Worm (Caenorhabditis elegans) whole organism, young adult: ENCODE data around the gene sahd-1.

ENCODE experiments used
- B0261.1 ChIP-seq: sonication (generic microtip); optimal IDR thresholded peaks from 2 replicates; lab custom pipeline; 2016; ENCODE audit warnings: mild to moderate bottlenecking, missing genetic modification characterization, moderate library complexity, missing compliant biosample characterization
- F33H1.4 ChIP-seq: fragments of 200-800 bp; sonication (Bioruptor generic); IDR thresholded peaks from 2 replicates; pipeline ENCODE4 v1.3.6; 2022; ENCODE audit warnings: missing genetic modification reagents, missing genetic modification characterization, missing compliant biosample characterization
- T26A5.8 ChIP-seq: sonication (generic microtip); optimal IDR thresholded peaks from 2 replicates; lab custom pipeline; 2016; ENCODE audit warnings: missing genetic modification characterization, missing compliant biosample characterization
- Y53G8AR.9 ChIP-seq: fragments of 200-800 bp; sonication (Bioruptor generic); conservative IDR thresholded peaks from 2 replicates; pipeline ENCODE4 v1.3.6; 2022; ENCODE audit warnings: missing genetic modification reagents, missing genetic modification characterization, missing compliant biosample characterization
- Y67H2A.10 ChIP-seq: fragments of 200-800 bp; sonication (Bioruptor generic); conservative IDR thresholded peaks from 2 replicates; pipeline ENCODE4 v1.3.6; 2022; ENCODE audit warnings: missing genetic modification reagents, missing genetic modification characterization, missing compliant biosample characterization
- ama-1 ChIP-seq, 3 experiments: fragments of 150-350 bp in 1 of 3; sonication (generic microtip) in 2 of 3; optimal IDR thresholded peaks; 2 replicates each; lab custom pipeline; 2014 to 2018; ENCODE audit warnings: missing biosample characterization in 2 of 3, missing genetic modification characterization in 2 of 3, missing genetic modification reagents in 2 of 3
- attf-5 ChIP-seq: fragments of 200-800 bp; sonication (Bioruptor generic); optimal IDR thresholded peaks from 2 replicates; lab custom pipeline; 2018; ENCODE audit warnings: mild to moderate bottlenecking, missing genetic modification characterization, missing compliant biosample characterization
- bed-1 ChIP-seq: fragments of 200-800 bp; sonication (Bioruptor generic); IDR thresholded peaks from 2 replicates; pipeline ENCODE4 v1.3.6; 2022; ENCODE audit warnings: missing genetic modification reagents, missing genetic modification characterization, missing compliant biosample characterization
- cebp-1 ChIP-seq, 2 experiments: fragments of 200-800 bp in 1 of 2; sonication (Bioruptor generic) in 1 of 2; sonication (generic microtip) in 1 of 2; IDR thresholded peaks in 1 of 2; optimal IDR thresholded peaks in 1 of 2; 2 replicates each; pipeline versions ENCODE4 v1.3.6 to Lab custom; 2017 to 2022; ENCODE audit warnings: missing compliant biosample characterization in 2 of 2, missing genetic modification characterization in 2 of 2, mild to moderate bottlenecking in 1 of 2, missing genetic modification reagents in 1 of 2, moderate library complexity in 1 of 2
- cebp-2 ChIP-seq: fragments of 200-800 bp; sonication (Bioruptor generic); IDR thresholded peaks from 2 replicates; pipeline ENCODE4 v1.3.6; 2022; ENCODE audit warnings: missing genetic modification characterization, missing compliant biosample characterization
- ceh-100 ChIP-seq: fragments of 200-800 bp; sonication (Bioruptor generic); IDR thresholded peaks from 2 replicates; pipeline ENCODE4 v1.3.6; 2022; ENCODE audit warnings: missing genetic modification reagents, missing genetic modification characterization, missing compliant biosample characterization
- ceh-27 ChIP-seq: fragments of 200-800 bp; sonication (Bioruptor generic); optimal IDR thresholded peaks from 2 replicates; lab custom pipeline; 2018; ENCODE audit warnings: mild to moderate bottlenecking, missing genetic modification characterization, moderate library complexity, missing compliant biosample characterization
- ceh-40 ChIP-seq: fragments of 200-800 bp; sonication (Bioruptor generic); IDR thresholded peaks from 2 replicates; pipeline ENCODE4 v1.3.6; 2022; ENCODE audit warnings: missing genetic modification characterization, missing compliant biosample characterization
- ceh-58 ChIP-seq: fragments of 200-800 bp; sonication (Bioruptor generic); IDR thresholded peaks from 2 replicates; pipeline ENCODE4 v1.3.6; 2022; ENCODE audit warnings: missing genetic modification characterization, missing compliant biosample characterization
- ceh-91 ChIP-seq: fragments of 200-800 bp; sonication (Bioruptor generic); IDR thresholded peaks from 2 replicates; pipeline ENCODE4 v1.3.6; 2022; ENCODE audit warnings: missing genetic modification reagents, missing genetic modification characterization, missing compliant biosample characterization
- dox-1 ChIP-seq: fragments of 200-800 bp; sonication (Bioruptor generic); IDR thresholded peaks from 2 replicates; pipeline ENCODE4 v1.3.6; 2022; ENCODE audit warnings: missing genetic modification reagents, missing genetic modification characterization, missing compliant biosample characterization
- dpl-1 ChIP-seq: fragments of 150-350 bp; optimal IDR thresholded peaks from 2 replicates; lab custom pipeline; 2014; ENCODE audit warnings: missing biosample characterization, missing genetic modification reagents, missing genetic modification characterization
- efl-1 ChIP-seq: fragments of 150-350 bp; optimal IDR thresholded peaks from 2 replicates; lab custom pipeline; 2014; ENCODE audit warnings: missing biosample characterization, missing genetic modification reagents, missing genetic modification characterization
- egl-18 ChIP-seq: fragments of 200-800 bp; sonication (Bioruptor generic); IDR thresholded peaks from 2 replicates; pipeline ENCODE4 v1.3.6; 2022; ENCODE audit warnings: missing genetic modification reagents, missing genetic modification characterization, missing compliant biosample characterization
- ets-4 ChIP-seq: fragments of 200-800 bp; sonication (Bioruptor generic); optimal IDR thresholded peaks from 2 replicates; lab custom pipeline; 2018; ENCODE audit warnings: mild to moderate bottlenecking, missing genetic modification characterization, missing compliant biosample characterization
- gei-17 ChIP-seq: fragments of 200-800 bp; sonication (Bioruptor generic); optimal IDR thresholded peaks from 2 replicates; lab custom pipeline; 2018; ENCODE audit warnings: mild to moderate bottlenecking, missing genetic modification characterization, missing compliant biosample characterization
- hlh-12 ChIP-seq: sonication (generic microtip); optimal IDR thresholded peaks from 2 replicates; lab custom pipeline; 2016; ENCODE audit warnings: missing genetic modification characterization, missing compliant biosample characterization
- hmg-1.2 ChIP-seq: fragments of 200-800 bp; sonication (Bioruptor generic); IDR thresholded peaks from 2 replicates; pipeline ENCODE4 v1.3.6; 2022; ENCODE audit warnings: missing genetic modification reagents, missing genetic modification characterization, missing compliant biosample characterization
- lag-1 ChIP-seq: fragments of 200-800 bp; sonication (Bioruptor generic); IDR thresholded peaks from 2 replicates; pipeline ENCODE4 v1.3.6; 2022; ENCODE audit warnings: missing genetic modification reagents, missing genetic modification characterization, missing compliant biosample characterization
- let-526 ChIP-seq: fragments of 200-800 bp; sonication (Bioruptor generic); IDR thresholded peaks from 2 replicates; pipeline ENCODE4 v1.3.6; 2022; ENCODE audit warnings: missing genetic modification reagents, missing genetic modification characterization, missing compliant biosample characterization
- lin-35 ChIP-seq, 3 experiments: fragments of 150-350 bp in 2 of 3; sonication (generic microtip) in 1 of 3; optimal IDR thresholded peaks; 2 replicates each; lab custom pipeline; 2014 to 2018; ENCODE audit warnings: missing biosample characterization in 3 of 3, missing genetic modification characterization in 3 of 3, missing genetic modification reagents in 3 of 3
- lir-1 ChIP-seq: fragments of 200-800 bp; sonication (Bioruptor generic); conservative IDR thresholded peaks from 2 replicates; pipeline ENCODE4 v1.3.6; 2022; ENCODE audit warnings: missing genetic modification reagents, missing genetic modification characterization, missing compliant biosample characterization
- madf-10 ChIP-seq: sonication (generic microtip); optimal IDR thresholded peaks from 2 replicates; lab custom pipeline; 2016; ENCODE audit warnings: mild to moderate bottlenecking, missing genetic modification characterization, missing compliant biosample characterization
- madf-8 ChIP-seq: fragments of 200-800 bp; sonication (Bioruptor generic); conservative IDR thresholded peaks from 2 replicates; pipeline ENCODE4 v1.3.6; 2022; ENCODE audit warnings: missing genetic modification reagents, missing genetic modification characterization, missing compliant biosample characterization
- mcd-1 ChIP-seq: fragments of 200-800 bp; sonication (Bioruptor generic); IDR thresholded peaks from 2 replicates; pipeline ENCODE4 v1.3.6; 2022; ENCODE audit warnings: missing genetic modification reagents, missing genetic modification characterization, missing compliant biosample characterization
- nfya-1 ChIP-seq: sonication (generic microtip); optimal IDR thresholded peaks from 2 replicates; lab custom pipeline; 2017; ENCODE audit warnings: antibody characterized with exemption, missing compliant biosample characterization, missing genetic modification characterization, borderline replicate concordance; ENCODE audit not compliant: insufficient read depth
- nfya-2 ChIP-seq: fragments of 200-800 bp; sonication (Bioruptor generic); IDR thresholded peaks from 2 replicates; pipeline ENCODE4 v1.3.6; 2022; ENCODE audit warnings: missing genetic modification reagents, missing genetic modification characterization, missing compliant biosample characterization
- nhr-120 ChIP-seq: fragments of 200-800 bp; sonication (Bioruptor generic); IDR thresholded peaks from 2 replicates; pipeline ENCODE4 v1.3.6; 2022; ENCODE audit warnings: missing genetic modification characterization, missing compliant biosample characterization
- nhr-90 ChIP-seq: sonication (generic microtip); optimal IDR thresholded peaks from 2 replicates; lab custom pipeline; 2016; ENCODE audit warnings: missing genotype, mild to moderate bottlenecking, missing genetic modification characterization, missing compliant biosample characterization
- pbrm-1 ChIP-seq: fragments of 200-800 bp; sonication (Bioruptor generic); IDR thresholded peaks from 2 replicates; pipeline ENCODE4 v1.3.6; 2022; ENCODE audit warnings: missing genetic modification reagents, missing genetic modification characterization, missing compliant biosample characterization
- pha-4 ChIP-seq: fragments of 150-350 bp; sonication (generic microtip); optimal IDR thresholded peaks from 2 replicates; lab custom pipeline; 2014; ENCODE audit warnings: missing biosample characterization, missing genetic modification reagents, missing genetic modification characterization
- rcor-1 ChIP-seq: fragments of 200-800 bp; sonication (Bioruptor generic); IDR thresholded peaks from 2 replicates; pipeline ENCODE4 v1.3.6; 2022; ENCODE audit warnings: missing genetic modification reagents, missing genetic modification characterization, missing compliant biosample characterization
- sea-2 ChIP-seq: fragments of 200-800 bp; sonication (Bioruptor generic); IDR thresholded peaks from 2 replicates; pipeline ENCODE4 v1.3.6; 2022; ENCODE audit warnings: missing genetic modification characterization, missing compliant biosample characterization
- snpc-1.1 ChIP-seq: sonication (generic microtip); optimal IDR thresholded peaks from 2 replicates; lab custom pipeline; 2017; ENCODE audit warnings: missing genetic modification characterization, mild to moderate bottlenecking, missing compliant biosample characterization, antibody characterized with exemption, moderate library complexity, missing genotype, missing genetic modification reagents; ENCODE audit not compliant: insufficient read depth
- tbx-9 ChIP-seq: sonication (generic microtip); optimal IDR thresholded peaks from 2 replicates; lab custom pipeline; 2016; ENCODE audit warnings: borderline replicate concordance, missing genetic modification characterization, inconsistent platforms, missing compliant biosample characterization
- tlf-1 ChIP-seq: fragments of 200-800 bp; sonication (Bioruptor generic); optimal IDR thresholded peaks from 2 replicates; lab custom pipeline; 2018; ENCODE audit warnings: mild to moderate bottlenecking, missing genetic modification characterization, missing compliant biosample characterization
- unc-130 ChIP-seq: sonication (generic microtip); optimal IDR thresholded peaks from 2 replicates; lab custom pipeline; 2016; ENCODE audit warnings: missing genetic modification reagents, missing genetic modification characterization, missing compliant biosample characterization
- unc-62 ChIP-seq: fragments of 150-350 bp; optimal IDR thresholded peaks from 2 replicates; lab custom pipeline; 2014; ENCODE audit warnings: missing biosample characterization, missing genetic modification reagents, missing genetic modification characterization
- xnd-1 ChIP-seq: sonication (generic microtip); optimal IDR thresholded peaks from 2 replicates; lab custom pipeline; 2016; ENCODE audit warnings: missing genotype, missing genetic modification reagents, missing genetic modification characterization, missing compliant biosample characterization
- zim-3 ChIP-seq: sonication (generic microtip); optimal IDR thresholded peaks from 2 replicates; lab custom pipeline; 2017; ENCODE audit warnings: mild to moderate bottlenecking, missing genetic modification characterization, moderate library complexity, missing compliant biosample characterization
- ztf-25 ChIP-seq: fragments of 200-800 bp; sonication (Bioruptor generic); IDR thresholded peaks from 2 replicates; pipeline ENCODE4 v1.3.6; 2022; ENCODE audit warnings: missing genetic modification reagents, missing genetic modification characterization, missing compliant biosample characterization
- ztf-28 ChIP-seq: fragments of 200-800 bp; sonication (Bioruptor generic); IDR thresholded peaks from 2 replicates; pipeline ENCODE4 v1.3.6; 2022; ENCODE audit warnings: missing genetic modification reagents, missing genetic modification characterization, missing compliant biosample characterization
- ztf-3 ChIP-seq: fragments of 200-800 bp; sonication (Bioruptor generic); optimal IDR thresholded peaks from 2 replicates; lab custom pipeline; 2018; ENCODE audit warnings: mild to moderate bottlenecking, missing genetic modification characterization, missing compliant biosample characterization

The sahd-1 gene

ce11 chrII:5473946-5474423 is 40.8 kb downstream of the sahd-1 start, which contains the start of gene mrps-16 (continued):
- TF ChIP-seq ceh-40 (GFP tag; lab: Robert Waterston, UW) = no peak
- TF ChIP-seq dox-1 (GFP tag; lab: Robert Waterston, UW) = no peak
- TF ChIP-seq lir-1 = no peak
- TF ChIP-seq madf-10 (tag; lab: Kevin White, UChicago) = no peak
- TF ChIP-seq nhr-120 (GFP tag; lab: Robert Waterston, UW) = no peak
- no peak for TF ChIP-seq nfya-2 (GFP tag; lab: Robert Waterston, UW)
- TF ChIP-seq Y67H2A.10 (GFP tag; lab: Robert Waterston, UW) = no peak
- TF ChIP-seq ceh-58 (GFP tag; lab: Robert Waterston, UW) = no peak
- TF ChIP-seq Y53G8AR.9 (GFP tag; lab: Robert Waterston, UW) = no peak
- TF ChIP-seq tbx-9 (tag; lab: Kevin White, UChicago) = no peak
- no peak for TF ChIP-seq unc-62
- TF ChIP-seq gei-17 (GFP tag; lab: Kevin White, UChicago) = no peak
- TF ChIP-seq pha-4 (tag; lab: Kevin White, UChicago) = no peak
- TF ChIP-seq cebp-2 (GFP tag; lab: Robert Waterston, UW) = no peak
- TF ChIP-seq rcor-1 (GFP tag; lab: Robert Waterston, UW) = no peak
- peak; percentile 18 for TF ChIP-seq xnd-1 (tag; lab: Kevin White, UChicago)
- TF ChIP-seq hmg-1.2 = peak; percentile 31; the same call in 1 of the 2 replicates
- TF ChIP-seq ceh-27 (GFP tag; lab: Kevin White, UChicago) = no peak
- no peak for TF ChIP-seq ztf-25 (GFP tag; lab: Robert Waterston, UW)
- TF ChIP-seq B0261.1 (tag; lab: Kevin White, UChicago) = no peak
- no peak for TF ChIP-seq sea-2 (GFP tag; lab: Robert Waterston, UW)
- peak; percentile 43 for TF ChIP-seq madf-8
- no peak for TF ChIP-seq attf-5 (GFP tag; lab: Kevin White, UChicago)
- TF ChIP-seq egl-18 = no peak
- no peak for TF ChIP-seq cebp-1 (GFP tag; IDR thresholded peaks at IDR 0.05; lab: Robert Waterston, UW)
- TF ChIP-seq cebp-1 (tag; optimal IDR thresholded peaks at IDR 0.05; lab: Kevin White, UChicago) = peak; percentile 28
- peak; percentile 71 for TF ChIP-seq dpl-1 (GFP tag; lab: Kevin White, UChicago)
- TF ChIP-seq snpc-1.1 (tag; lab: Kevin White, UChicago) = peak; percentile 17
- peak; percentile 26; the same call in 1 of the 2 replicates for TF ChIP-seq mcd-1 (GFP tag; lab: Robert Waterston, UW)
- 0 out of 2 replicates have a peak, but pooled peaks have one; percentile 17 for TF ChIP-seq ceh-91 (GFP tag; lab: Robert Waterston, UW)
- no peak for TF ChIP-seq nfya-1 (tag; lab: Kevin White, UChicago)
- TF ChIP-seq let-526 (GFP tag; lab: Robert Waterston, UW) = no peak
- TF ChIP-seq pbrm-1 (GFP tag; lab: Robert Waterston, UW) = 0 out of 2 replicates have a peak, but pooled peaks have one; percentile 19
- no peak for TF ChIP-seq lag-1 (GFP tag; lab: Robert Waterston, UW)
- TF ChIP-seq efl-1 (GFP tag; lab: Kevin White, UChicago) = peak; percentile 85
- no peak for TF ChIP-seq ceh-100 (GFP tag; lab: Robert Waterston, UW)
- no peak for TF ChIP-seq ztf-28 (GFP tag; lab: Robert Waterston, UW)
- TF ChIP-seq T26A5.8 (tag; lab: Kevin White, UChicago) = no peak
- no peak for TF ChIP-seq bed-1 (GFP tag; lab: Robert Waterston, UW)
- TF ChIP-seq unc-130 = no peak
- TF ChIP-seq F33H1.4 = peak; percentile 42
- TF ChIP-seq nhr-90 (tag; lab: Kevin White, UChicago) = no peak
- no peak for TF ChIP-seq tlf-1
- peak in 2 of 3 experiments; percentile 27 to 91 for TF ChIP-seq lin-35 (GFP tag; optimal IDR thresholded peaks at IDR 0.05; lab: Kevin White, UChicago)
- TF ChIP-seq zim-3 (tag; lab: Kevin White, UChicago) = no peak
- TF ChIP-seq ama-1 (optimal IDR thresholded peaks at IDR 0.05; lab: Kevin White, UChicago) = no peak
- no peak for TF ChIP-seq ama-1 (GFP tag; optimal IDR thresholded peaks at IDR 0.05; lab: Kevin White, UChicago)
- no peak for TF ChIP-seq ets-4 (GFP tag; lab: Kevin White, UChicago)
- no peak for TF ChIP-seq hlh-12 (tag; lab: Kevin White, UChicago)
- no peak for TF ChIP-seq ztf-3 (GFP tag; lab: Kevin White, UChicago)
